Fruit fly (Drosophila melanogaster): ENCODE results near the gene Bhmt.
A peak's percentile ranks its signal among the peaks of the same experiment; 100 is the strongest.

dm6 chr2L:18936056-18936455, 21.1 kb downstream of the Bhmt start:
- TF ChIP-seq cic (GFP tag; optimal IDR thresholded peaks at IDR 0.05) (peak; percentile 2), tj (GFP tag; optimal IDR thresholded peaks at IDR 0.05) (no peak), CG11617 (GFP tag; optimal IDR thresholded peaks at IDR 0.05) (no peak), kay (GFP tag; ENCODE audit: borderline replicate concordance) (no peak), Crg-1 (GFP tag; optimal IDR thresholded peaks at IDR 0.05) (no peak), ovo (GFP tag; optimal IDR thresholded peaks at IDR 0.05) (no peak)
